Fruit fly (Drosophila melanogaster): ENCODE measurements around the gene CG5225.

The CG5225 gene

dm6 chr3R:17008675-17009022, 19.8 kb upstream of the CG5225 start:
- TF ChIP-seq Mio (GFP tag; optimal IDR thresholded peaks at IDR 0.05): no peak
- TF ChIP-seq jim (GFP tag; optimal IDR thresholded peaks at IDR 0.05): no peak
- no peak for TF ChIP-seq Hnf4 (GFP tag; optimal IDR thresholded peaks at IDR 0.05)
- TF ChIP-seq Hr78 (GFP tag; optimal IDR thresholded peaks at IDR 0.05): no peak
- no peak for TF ChIP-seq dl (GFP tag; optimal IDR thresholded peaks at IDR 0.05; ENCODE audit: insufficient read depth in 1 of 2, partially characterized antibody in 2 of 2)
- no peak for TF ChIP-seq psq (GFP tag; optimal IDR thresholded peaks at IDR 0.05)
- no peak for TF ChIP-seq dsf (GFP tag; optimal IDR thresholded peaks at IDR 0.05; ENCODE audit: borderline replicate concordance)

dm6 chr3R:17014276-17014675, 14.2 kb upstream of the CG5225 start, which contains the start of gene Pxd:
Gene Pxd (plus strand): TSS chr3R:17014576.
- no peak for TF ChIP-seq h (GFP tag; optimal IDR thresholded peaks at IDR 0.05)
- no peak for TF ChIP-seq lola (GFP tag; optimal IDR thresholded peaks at IDR 0.05)
- TF ChIP-seq jim (GFP tag; optimal IDR thresholded peaks at IDR 0.05): no peak
- TF ChIP-seq Myc (optimal IDR thresholded peaks at IDR 0.05): no peak
- no peak for TF ChIP-seq Abd-B (GFP tag; optimal IDR thresholded peaks at IDR 0.05)
- no peak for TF ChIP-seq CrebA (GFP tag; optimal IDR thresholded peaks at IDR 0.05; ENCODE audit: borderline replicate concordance)
- TF ChIP-seq pan (optimal IDR thresholded peaks at IDR 0.05): no peak
- no peak for TF ChIP-seq HLH106 (tag; optimal IDR thresholded peaks at IDR 0.05)
- TF ChIP-seq Vsx2 (GFP tag; optimal IDR thresholded peaks at IDR 0.05; ENCODE audit: partially characterized antibody): no peak
- no peak for TF ChIP-seq Hr78 (GFP tag; optimal IDR thresholded peaks at IDR 0.05)
- no peak for TF ChIP-seq brk (GFP tag; optimal IDR thresholded peaks at IDR 0.05)
- TF ChIP-seq sv (GFP tag; optimal IDR thresholded peaks at IDR 0.05): no peak
- TF ChIP-seq dsf (GFP tag; optimal IDR thresholded peaks at IDR 0.05; ENCODE audit: borderline replicate concordance): no peak
- TF ChIP-seq rgr (GFP tag; optimal IDR thresholded peaks at IDR 0.05): no peak
- TF ChIP-seq Jra (GFP tag; optimal IDR thresholded peaks at IDR 0.05): no peak
- no peak for TF ChIP-seq woc (GFP tag; optimal IDR thresholded peaks at IDR 0.05)

- TF ChIP-seq HLH106 (tag; optimal IDR thresholded peaks at IDR 0.05): no peak
Observed at dm6 chr3R:17016193-17016592, 12.3 kb upstream of the CG5225 start.

dm6 chr3R:17018902-17019527, 9.5 kb upstream of the CG5225 start:
- no peak for TF ChIP-seq sv (GFP tag; optimal IDR thresholded peaks at IDR 0.05)
- TF ChIP-seq Rel (GFP tag; optimal IDR thresholded peaks at IDR 0.05): no peak
- peak; percentile 39 for TF ChIP-seq Rel (tag; optimal IDR thresholded peaks at IDR 0.05)

- TF ChIP-seq CrebA (GFP tag; optimal IDR thresholded peaks at IDR 0.05; ENCODE audit: borderline replicate concordance) (peak; percentile 32), sage (GFP tag; optimal IDR thresholded peaks at IDR 0.05) (peak; percentile 34), HLH106 (tag; optimal IDR thresholded peaks at IDR 0.05) (peak; percentile 54), Hnf4 (GFP tag; optimal IDR thresholded peaks at IDR 0.05) (peak; percentile 38), dmrt93B (GFP tag; optimal IDR thresholded peaks at IDR 0.05) (peak; percentile 63), Sp1 (GFP tag; optimal IDR thresholded peaks at IDR 0.05) (peak; percentile 66), Dif (GFP tag; optimal IDR thresholded peaks at IDR 0.05; ENCODE audit: partially characterized antibody) (no peak), foxo (GFP tag; optimal IDR thresholded peaks at IDR 0.05) (peak in 1 of 2 experiments; percentile 37), h (GFP tag; optimal IDR thresholded peaks at IDR 0.05) (peak; percentile 57), CG9705 (GFP tag; optimal IDR thresholded peaks at IDR 0.05) (peak; percentile 65), sv (GFP tag; optimal IDR thresholded peaks at IDR 0.05) (peak; percentile 15), Hr78 (GFP tag; optimal IDR thresholded peaks at IDR 0.05) (no peak), Vsx2 (GFP tag; optimal IDR thresholded peaks at IDR 0.05; ENCODE audit: partially characterized antibody) (no peak), Rel (GFP tag; optimal IDR thresholded peaks at IDR 0.05) (no peak), Rel (tag; optimal IDR thresholded peaks at IDR 0.05) (no peak), Hr83 (GFP tag; optimal IDR thresholded peaks at IDR 0.05; ENCODE audit: poor library complexity, severe bottlenecking) (peak; percentile 46), Myc (optimal IDR thresholded peaks at IDR 0.05) (no peak), br (GFP tag; optimal IDR thresholded peaks at IDR 0.05) (peak; percentile 29), OdsH (GFP tag; optimal IDR thresholded peaks at IDR 0.05) (peak; percentile 53)
Observed at dm6 chr3R:17020956-17021355, 7.5 kb upstream of the CG5225 start, which contains the start of gene Adsl. Gene Adsl (minus strand): TSS chr3R:17021120.
